Worm (Caenorhabditis elegans): ENCODE measurements around the gene catp-3.

catp-3 gene

DNA sequence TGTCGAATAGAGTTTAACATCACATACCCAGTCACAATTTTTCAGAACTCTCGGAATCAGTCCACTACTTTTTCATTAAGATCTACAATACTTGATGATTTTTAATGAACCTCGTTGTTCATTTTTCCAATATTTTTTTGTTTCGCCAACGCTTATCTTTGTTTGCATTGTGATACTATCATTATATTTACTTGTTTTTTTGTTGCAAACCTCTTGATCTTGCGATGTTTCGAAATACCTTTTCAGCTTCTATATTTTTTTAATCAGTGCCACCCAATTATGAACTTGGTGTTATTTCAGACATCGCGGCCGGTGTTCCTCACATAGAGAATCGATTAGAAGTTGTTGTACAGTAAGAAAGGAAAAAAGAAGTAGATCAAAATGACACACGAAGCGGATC is 32.9 kb downstream of the catp-3 start, which contains the start of gene myo-5:
myo-5 (plus strand) TSS at position 301 of the 400 bp plus-strand sequence.
- no peak for TF ChIP-seq ham-2 (GFP tag; optimal IDR thresholded peaks at IDR 0.05)
- no peak for TF ChIP-seq nhr-76 (tag; optimal IDR thresholded peaks at IDR 0.05)
- no peak for TF ChIP-seq bed-3 (GFP tag; optimal IDR thresholded peaks at IDR 0.05)
- no peak for TF ChIP-seq ceh-43 (GFP tag; optimal IDR thresholded peaks at IDR 0.05)
- TF ChIP-seq ceh-39 (tag; optimal IDR thresholded peaks at IDR 0.05) = no peak
- no peak for TF ChIP-seq cnd-1 (tag; optimal IDR thresholded peaks at IDR 0.05)
- TF ChIP-seq tbx-8 (GFP tag; optimal IDR thresholded peaks at IDR 0.05) = no peak
- no peak for TF ChIP-seq lin-13 (tag; optimal IDR thresholded peaks at IDR 0.05)
- no peak for TF ChIP-seq unc-120 (tag; optimal IDR thresholded peaks at IDR 0.05; ENCODE audit: poor library complexity, severe bottlenecking)

DNA sequence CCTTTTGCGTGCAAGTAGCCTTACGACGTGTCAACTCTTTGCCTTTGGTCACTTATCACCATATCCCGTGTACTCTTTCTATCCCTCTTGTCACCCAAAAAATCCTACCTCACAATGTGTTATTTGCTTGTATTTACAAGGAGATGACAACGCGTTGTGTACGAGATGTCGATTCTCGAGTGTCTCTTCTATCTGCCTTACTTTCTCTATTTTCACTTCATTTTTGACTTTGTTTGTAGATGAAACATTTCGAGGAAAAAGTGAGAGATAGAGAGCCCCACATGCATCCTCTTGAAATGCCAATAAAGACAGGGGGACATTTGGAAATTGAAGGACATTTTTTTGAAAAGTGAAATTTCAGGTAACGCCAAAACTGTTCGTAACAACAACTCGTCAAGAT is 35.0 kb downstream of the catp-3 start:
- TF ChIP-seq hlh-1 (tag; optimal IDR thresholded peaks at IDR 0.05) (no peak), nhr-237 (tag; optimal IDR thresholded peaks at IDR 0.05) (peak; percentile 4)

DNA sequence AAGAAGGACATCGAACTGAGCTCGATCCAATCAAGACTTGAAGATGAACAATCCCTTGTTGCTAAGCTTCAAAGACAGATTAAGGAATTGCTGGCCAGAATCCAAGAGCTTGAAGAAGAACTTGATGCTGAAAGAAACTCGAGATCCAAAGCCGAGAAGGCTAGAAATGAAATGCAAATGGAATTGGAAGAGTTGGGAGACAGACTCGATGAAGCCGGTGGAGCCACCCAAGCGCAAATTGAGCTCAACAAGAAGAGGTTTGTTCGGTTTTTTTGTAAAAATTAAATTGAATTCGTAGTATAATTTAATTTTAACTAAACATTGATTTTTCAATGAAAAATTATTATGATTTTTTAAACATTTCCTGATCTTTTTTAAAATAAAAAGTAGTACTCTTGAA is 38.7 kb downstream of the catp-3 start:
- TF ChIP-seq elt-1 (tag; optimal IDR thresholded peaks at IDR 0.05; ENCODE audit: borderline replicate concordance, insufficient read depth) = no peak
- TF ChIP-seq nhr-237 (tag; optimal IDR thresholded peaks at IDR 0.05) = no peak
- no peak for TF ChIP-seq flh-1 (GFP tag; optimal IDR thresholded peaks at IDR 0.05)
- TF ChIP-seq snpc-4 (tag; optimal IDR thresholded peaks at IDR 0.05) = no peak
- TF ChIP-seq lin-13 (tag; optimal IDR thresholded peaks at IDR 0.05) = no peak
- TF ChIP-seq nhr-12 (tag; optimal IDR thresholded peaks at IDR 0.05) = no peak
- no peak for TF ChIP-seq ztf-11 (tag; optimal IDR thresholded peaks at IDR 0.05)
- TF ChIP-seq zip-8 (tag; optimal IDR thresholded peaks at IDR 0.05) = no peak
- no peak for TF ChIP-seq lsy-2 (tag; optimal IDR thresholded peaks at IDR 0.05)
- TF ChIP-seq sptf-1 (tag; optimal IDR thresholded peaks at IDR 0.05) = no peak

DNA sequence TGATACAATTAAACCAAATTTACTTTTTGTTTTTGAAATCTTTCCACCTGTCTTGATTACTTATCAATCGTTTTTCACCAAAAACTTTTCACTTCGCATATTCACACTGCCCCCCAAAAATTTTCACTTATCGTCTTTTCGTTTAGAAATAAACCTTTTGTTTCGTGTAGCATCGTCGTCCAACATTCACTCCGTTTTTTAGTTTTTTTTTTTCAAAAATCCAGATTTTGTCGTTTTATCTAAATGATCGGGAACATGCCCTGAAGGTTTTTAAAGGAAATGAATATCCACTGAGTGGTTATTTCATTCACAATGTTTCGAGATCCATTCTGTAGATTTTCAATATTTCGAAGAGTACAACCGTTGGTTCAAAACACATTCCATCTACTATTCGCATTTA is 42.2 kb downstream of the catp-3 start, which contains the start of gene D1014.7:
D1014.7 (plus strand) TSS at position 301 of the 400 bp plus-strand sequence.
- TF ChIP-seq flh-1 (GFP tag; optimal IDR thresholded peaks at IDR 0.05) = no peak
- no peak for TF ChIP-seq pha-4 (tag; optimal IDR thresholded peaks at IDR 0.05)
- TF ChIP-seq lin-32 (GFP tag; optimal IDR thresholded peaks at IDR 0.05) = no peak
- TF ChIP-seq mab-5 (tag; optimal IDR thresholded peaks at IDR 0.05) = no peak
- no peak for TF ChIP-seq nhr-2 (tag; optimal IDR thresholded peaks at IDR 0.05)
- no peak for TF ChIP-seq blmp-1 (tag; optimal IDR thresholded peaks at IDR 0.05)
- no peak for TF ChIP-seq bed-3 (GFP tag; optimal IDR thresholded peaks at IDR 0.05)
- no peak for TF ChIP-seq ceh-43 (GFP tag; optimal IDR thresholded peaks at IDR 0.05)
- no peak for TF ChIP-seq ham-2 (GFP tag; optimal IDR thresholded peaks at IDR 0.05)
- TF ChIP-seq unc-120 (tag; optimal IDR thresholded peaks at IDR 0.05; ENCODE audit: poor library complexity, severe bottlenecking) = no peak
- no peak for TF ChIP-seq ztf-11 (tag; optimal IDR thresholded peaks at IDR 0.05)
- no peak for TF ChIP-seq elt-1 (tag; optimal IDR thresholded peaks at IDR 0.05; ENCODE audit: borderline replicate concordance, insufficient read depth)
- no peak for TF ChIP-seq M03D4.4 (tag; optimal IDR thresholded peaks at IDR 0.05)
- no peak for TF ChIP-seq nhr-12 (tag; optimal IDR thresholded peaks at IDR 0.05)
- TF ChIP-seq tbx-8 (GFP tag; optimal IDR thresholded peaks at IDR 0.05) = no peak
- TF ChIP-seq snpc-4 (tag; optimal IDR thresholded peaks at IDR 0.05) = no peak

DNA sequence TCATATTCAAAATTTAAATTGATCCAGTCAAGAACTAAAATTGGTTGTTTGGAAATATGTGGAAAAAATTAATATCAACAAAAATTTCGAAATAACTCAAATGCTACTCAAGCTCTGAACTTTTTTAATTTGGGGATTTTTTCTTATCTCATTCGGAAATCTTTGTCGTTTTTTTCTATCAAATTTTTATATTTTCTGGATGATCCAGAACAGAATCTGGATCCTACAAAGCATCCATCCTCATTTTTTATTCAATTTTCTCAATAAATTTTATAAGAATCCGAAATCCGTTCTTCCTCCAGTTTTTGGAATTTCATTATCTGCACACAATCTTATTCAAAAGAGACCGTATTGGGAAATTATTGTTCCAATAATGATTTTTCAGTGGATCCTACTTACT is 45.1 kb downstream of the catp-3 start, which contains the start of gene D1014.6:
D1014.6 (plus strand) TSS at position 301 of the 400 bp plus-strand sequence.
- TF ChIP-seq tbx-8 (GFP tag; optimal IDR thresholded peaks at IDR 0.05) (no peak), ham-2 (GFP tag; optimal IDR thresholded peaks at IDR 0.05) (no peak), lin-32 (GFP tag; optimal IDR thresholded peaks at IDR 0.05) (no peak), hlh-1 (tag; optimal IDR thresholded peaks at IDR 0.05) (no peak), ceh-39 (tag; optimal IDR thresholded peaks at IDR 0.05) (no peak), snpc-4 (tag; optimal IDR thresholded peaks at IDR 0.05) (no peak), lin-13 (tag; optimal IDR thresholded peaks at IDR 0.05) (no peak), pha-4 (tag; optimal IDR thresholded peaks at IDR 0.05) (no peak), mls-2 (tag; optimal IDR thresholded peaks at IDR 0.05) (no peak), ceh-43 (GFP tag; optimal IDR thresholded peaks at IDR 0.05) (no peak), unc-39 (tag; optimal IDR thresholded peaks at IDR 0.05) (no peak), nhr-12 (tag; optimal IDR thresholded peaks at IDR 0.05) (no peak), cnd-1 (tag; optimal IDR thresholded peaks at IDR 0.05) (no peak), mab-5 (tag; optimal IDR thresholded peaks at IDR 0.05) (no peak)

DNA sequence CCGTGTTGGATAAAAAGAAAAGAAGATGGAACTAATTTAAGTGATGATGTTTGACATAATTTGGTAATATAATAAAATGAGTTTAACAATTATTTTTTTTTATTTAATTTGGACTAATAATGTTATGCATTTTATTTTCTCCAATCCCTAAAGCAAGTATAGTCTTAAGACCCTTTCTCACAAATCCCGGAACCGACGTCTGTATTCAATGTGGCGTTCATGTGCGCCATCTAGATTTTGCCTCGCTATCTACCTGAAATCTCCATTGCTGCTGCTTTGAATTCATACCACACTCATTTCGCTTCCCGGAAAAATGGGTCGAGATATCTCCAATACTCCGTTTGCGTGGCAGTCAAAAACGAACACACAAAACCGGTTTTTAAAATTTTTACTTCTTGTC is 47.6 kb downstream of the catp-3 start, which contains the start of gene D1014.5:
D1014.5 (plus strand) TSS at position 301 of the 400 bp plus-strand sequence.
- TF ChIP-seq cnd-1 (tag; optimal IDR thresholded peaks at IDR 0.05) (no peak), elt-3 (tag; optimal IDR thresholded peaks at IDR 0.05) (no peak), ztf-11 (tag; optimal IDR thresholded peaks at IDR 0.05) (no peak), ceh-39 (tag; optimal IDR thresholded peaks at IDR 0.05) (no peak), ceh-43 (GFP tag; optimal IDR thresholded peaks at IDR 0.05) (no peak), pha-4 (tag; optimal IDR thresholded peaks at IDR 0.05) (no peak), ceh-83 (GFP tag; optimal IDR thresholded peaks at IDR 0.05) (no peak), zip-8 (tag; optimal IDR thresholded peaks at IDR 0.05) (no peak), nhr-76 (tag; optimal IDR thresholded peaks at IDR 0.05) (no peak), nhr-28 (tag; optimal IDR thresholded peaks at IDR 0.05) (no peak), lsy-2 (tag; optimal IDR thresholded peaks at IDR 0.05) (no peak), elt-1 (tag; optimal IDR thresholded peaks at IDR 0.05; ENCODE audit: borderline replicate concordance, insufficient read depth) (no peak), drap-1 (GFP tag; optimal IDR thresholded peaks at IDR 0.05) (no peak), M03D4.4 (tag; optimal IDR thresholded peaks at IDR 0.05) (no peak), lin-13 (tag; optimal IDR thresholded peaks at IDR 0.05) (no peak), hlh-1 (tag; optimal IDR thresholded peaks at IDR 0.05) (no peak)

All from whole organism, mixed stage, embryonic.